Worm (Caenorhabditis elegans) whole organism, young adult: Measurements from ENCODE around the gene srg-11.

Source experiments
- B0019.2 ChIP-seq: fragments of 200-800 bp; sonication (Bioruptor generic); conservative IDR thresholded peaks from 2 replicates; pipeline ENCODE4 v1.3.6; 2022; ENCODE audit warnings: missing genetic modification reagents, missing genetic modification characterization, missing compliant biosample characterization
- B0035.1 ChIP-seq: sonication (generic microtip); optimal IDR thresholded peaks from 2 replicates; lab custom pipeline; 2016; ENCODE audit warnings: missing genetic modification characterization, mild to moderate bottlenecking, missing compliant biosample characterization, missing genotype, missing genetic modification reagents
- B0336.3 ChIP-seq: fragments of 200-800 bp; sonication (Bioruptor generic); IDR thresholded peaks from 2 replicates; pipeline ENCODE4 v1.3.6; 2022; ENCODE audit warnings: missing genetic modification characterization, missing compliant biosample characterization
- D2030.7 ChIP-seq: fragments of 200-800 bp; sonication (Bioruptor generic); IDR thresholded peaks from 2 replicates; pipeline ENCODE4 v1.3.6; 2022; ENCODE audit warnings: missing genetic modification reagents, missing genetic modification characterization, missing compliant biosample characterization
- F33H1.4 ChIP-seq: fragments of 200-800 bp; sonication (Bioruptor generic); IDR thresholded peaks from 2 replicates; pipeline ENCODE4 v1.3.6; 2022; ENCODE audit warnings: missing genetic modification reagents, missing genetic modification characterization, missing compliant biosample characterization
- F37B4.10 ChIP-seq: fragments of 200-800 bp; sonication (Bioruptor generic); IDR thresholded peaks from 2 replicates; pipeline ENCODE4 v1.3.6; 2022; ENCODE audit warnings: missing genetic modification characterization, missing compliant biosample characterization
- F39B2.1 ChIP-seq: fragments of 200-800 bp; sonication (Bioruptor generic); IDR thresholded peaks from 2 replicates; pipeline ENCODE4 v1.3.6; 2022; ENCODE audit warnings: missing genetic modification reagents, missing genetic modification characterization, missing compliant biosample characterization
- Y53F4B.3 ChIP-seq: fragments of 200-800 bp; sonication (Bioruptor generic); IDR thresholded peaks from 2 replicates; pipeline ENCODE4 v1.3.6; 2022; ENCODE audit warnings: missing genetic modification reagents, missing genetic modification characterization, missing compliant biosample characterization
- Y53G8AR.9 ChIP-seq: fragments of 200-800 bp; sonication (Bioruptor generic); conservative IDR thresholded peaks from 2 replicates; pipeline ENCODE4 v1.3.6; 2022; ENCODE audit warnings: missing genetic modification reagents, missing genetic modification characterization, missing compliant biosample characterization
- ZK185.1 ChIP-seq: sonication (generic microtip); optimal IDR thresholded peaks from 2 replicates; lab custom pipeline; 2016; ENCODE audit warnings: mild to moderate bottlenecking, missing genetic modification characterization, missing compliant biosample characterization; ENCODE audit not compliant: poor library complexity, severe bottlenecking
- ama-1 ChIP-seq, 3 experiments: fragments of 150-350 bp in 1 of 3; sonication (generic microtip) in 2 of 3; optimal IDR thresholded peaks; 2 replicates each; lab custom pipeline; 2014 to 2018; ENCODE audit warnings: missing biosample characterization in 2 of 3, missing genetic modification characterization in 2 of 3, missing genetic modification reagents in 2 of 3
- aptf-3 ChIP-seq: fragments of 200-800 bp; sonication (Bioruptor generic); IDR thresholded peaks from 2 replicates; pipeline ENCODE4 v1.3.6; 2022; ENCODE audit warnings: missing genetic modification characterization, missing compliant biosample characterization
- attf-3 ChIP-seq: fragments of 200-800 bp; sonication (Bioruptor generic); conservative IDR thresholded peaks from 2 replicates; pipeline ENCODE4 v1.3.6; 2022; ENCODE audit warnings: missing genetic modification reagents, missing genetic modification characterization, missing compliant biosample characterization
- bed-2 ChIP-seq: fragments of 200-800 bp; sonication (Bioruptor generic); IDR thresholded peaks from 2 replicates; pipeline ENCODE4 v1.3.6; 2022; ENCODE audit warnings: missing genetic modification reagents, missing genetic modification characterization, missing compliant biosample characterization
- cebp-1 ChIP-seq, 2 experiments: fragments of 200-800 bp in 1 of 2; sonication (Bioruptor generic) in 1 of 2; sonication (generic microtip) in 1 of 2; IDR thresholded peaks in 1 of 2; optimal IDR thresholded peaks in 1 of 2; 2 replicates each; pipeline versions ENCODE4 v1.3.6 to Lab custom; 2017 to 2022; ENCODE audit warnings: missing compliant biosample characterization in 2 of 2, missing genetic modification characterization in 2 of 2, mild to moderate bottlenecking in 1 of 2, missing genetic modification reagents in 1 of 2, moderate library complexity in 1 of 2
- ceh-58 ChIP-seq: fragments of 200-800 bp; sonication (Bioruptor generic); IDR thresholded peaks from 2 replicates; pipeline ENCODE4 v1.3.6; 2022; ENCODE audit warnings: missing genetic modification characterization, missing compliant biosample characterization
- dox-1 ChIP-seq: fragments of 200-800 bp; sonication (Bioruptor generic); IDR thresholded peaks from 2 replicates; pipeline ENCODE4 v1.3.6; 2022; ENCODE audit warnings: missing genetic modification reagents, missing genetic modification characterization, missing compliant biosample characterization
- dpl-1 ChIP-seq: fragments of 150-350 bp; optimal IDR thresholded peaks from 2 replicates; lab custom pipeline; 2014; ENCODE audit warnings: missing biosample characterization, missing genetic modification reagents, missing genetic modification characterization
- efl-1 ChIP-seq: fragments of 150-350 bp; optimal IDR thresholded peaks from 2 replicates; lab custom pipeline; 2014; ENCODE audit warnings: missing biosample characterization, missing genetic modification reagents, missing genetic modification characterization
- egrh-3 ChIP-seq: fragments of 200-800 bp; sonication (Bioruptor generic); IDR thresholded peaks from 2 replicates; pipeline ENCODE4 v1.3.6; 2022; ENCODE audit warnings: missing genetic modification reagents, missing genetic modification characterization, missing compliant biosample characterization
- him-1 ChIP-seq: sonication (generic microtip); optimal IDR thresholded peaks from 2 replicates; lab custom pipeline; 2016; ENCODE audit warnings: missing genotype, missing genetic modification reagents, missing genetic modification characterization, missing compliant biosample characterization
- hlh-12 ChIP-seq: sonication (generic microtip); optimal IDR thresholded peaks from 2 replicates; lab custom pipeline; 2016; ENCODE audit warnings: missing genetic modification characterization, missing compliant biosample characterization
- hmg-1.2 ChIP-seq: fragments of 200-800 bp; sonication (Bioruptor generic); IDR thresholded peaks from 2 replicates; pipeline ENCODE4 v1.3.6; 2022; ENCODE audit warnings: missing genetic modification reagents, missing genetic modification characterization, missing compliant biosample characterization
- hsf-1 ChIP-seq: fragments of 200-800 bp; sonication (Bioruptor generic); IDR thresholded peaks from 2 replicates; pipeline ENCODE4 v1.3.6; 2022; ENCODE audit warnings: missing genetic modification reagents, missing genetic modification characterization, missing compliant biosample characterization
- lin-26 ChIP-seq: fragments of 200-800 bp; sonication (Bioruptor generic); IDR thresholded peaks from 2 replicates; pipeline ENCODE4 v1.3.6; 2022; ENCODE audit warnings: missing genetic modification reagents, missing genetic modification characterization, missing compliant biosample characterization
- lin-35 ChIP-seq, 3 experiments: fragments of 150-350 bp in 2 of 3; sonication (generic microtip) in 1 of 3; optimal IDR thresholded peaks; 2 replicates each; lab custom pipeline; 2014 to 2018; ENCODE audit warnings: missing biosample characterization in 3 of 3, missing genetic modification characterization in 3 of 3, missing genetic modification reagents in 3 of 3
- lin-54 ChIP-seq: fragments of 200-800 bp; sonication (Bioruptor generic); optimal IDR thresholded peaks from 2 replicates; lab custom pipeline; 2018; ENCODE audit warnings: mild to moderate bottlenecking, missing genetic modification characterization, missing compliant biosample characterization
- lir-1 ChIP-seq: fragments of 200-800 bp; sonication (Bioruptor generic); conservative IDR thresholded peaks from 2 replicates; pipeline ENCODE4 v1.3.6; 2022; ENCODE audit warnings: missing genetic modification reagents, missing genetic modification characterization, missing compliant biosample characterization
- lsl-1 ChIP-seq: fragments of 200-800 bp; sonication (Bioruptor generic); optimal IDR thresholded peaks from 2 replicates; lab custom pipeline; 2018; ENCODE audit warnings: mild to moderate bottlenecking, missing genetic modification characterization, moderate library complexity, missing compliant biosample characterization
- madf-6 ChIP-seq: fragments of 200-800 bp; sonication (Bioruptor generic); IDR thresholded peaks from 2 replicates; pipeline ENCODE4 v1.3.6; 2022; ENCODE audit warnings: missing genetic modification reagents, missing genetic modification characterization, missing compliant biosample characterization
- mcd-1 ChIP-seq: fragments of 200-800 bp; sonication (Bioruptor generic); IDR thresholded peaks from 2 replicates; pipeline ENCODE4 v1.3.6; 2022; ENCODE audit warnings: missing genetic modification reagents, missing genetic modification characterization, missing compliant biosample characterization
- mes-4 ChIP-seq: sonication (generic microtip); optimal IDR thresholded peaks from 2 replicates; lab custom pipeline; 2016; ENCODE audit warnings: missing genotype, missing genetic modification characterization, missing compliant biosample characterization
- nhr-179 ChIP-seq: sonication (generic microtip); optimal IDR thresholded peaks from 2 replicates; lab custom pipeline; 2016; ENCODE audit warnings: mild to moderate bottlenecking, missing genetic modification characterization, missing compliant biosample characterization
- nhr-90 ChIP-seq: sonication (generic microtip); optimal IDR thresholded peaks from 2 replicates; lab custom pipeline; 2016; ENCODE audit warnings: missing genotype, mild to moderate bottlenecking, missing genetic modification characterization, missing compliant biosample characterization
- pbrm-1 ChIP-seq: fragments of 200-800 bp; sonication (Bioruptor generic); IDR thresholded peaks from 2 replicates; pipeline ENCODE4 v1.3.6; 2022; ENCODE audit warnings: missing genetic modification reagents, missing genetic modification characterization, missing compliant biosample characterization
- rcor-1 ChIP-seq: fragments of 200-800 bp; sonication (Bioruptor generic); IDR thresholded peaks from 2 replicates; pipeline ENCODE4 v1.3.6; 2022; ENCODE audit warnings: missing genetic modification reagents, missing genetic modification characterization, missing compliant biosample characterization
- rpc-1 ChIP-seq, 2 experiments: fragments of 150-350 bp in 1 of 2; sonication (generic microtip) in 1 of 2; optimal IDR thresholded peaks; 2 replicates each; lab custom pipeline; 2014 to 2018; ENCODE audit warnings: missing biosample characterization in 1 of 2, missing genetic modification characterization in 1 of 2, missing genetic modification reagents in 1 of 2, missing genotype in 1 of 2
- sea-2 ChIP-seq: fragments of 200-800 bp; sonication (Bioruptor generic); IDR thresholded peaks from 2 replicates; pipeline ENCODE4 v1.3.6; 2022; ENCODE audit warnings: missing genetic modification characterization, missing compliant biosample characterization
- snpc-3.4 ChIP-seq: sonication (generic microtip); optimal IDR thresholded peaks from 2 replicates; lab custom pipeline; 2017; ENCODE audit warnings: missing genetic modification characterization, mild to moderate bottlenecking, missing compliant biosample characterization, antibody characterized with exemption, moderate library complexity, missing genotype, missing genetic modification reagents
- snpc-4 ChIP-seq, 5 experiments: fragments of 150-350 bp in 1 of 5; sonication (generic microtip) in 4 of 5; optimal IDR thresholded peaks; 2 replicates each; lab custom pipeline; 2014 to 2018; ENCODE audit warnings: missing genetic modification characterization in 5 of 5, missing biosample characterization in 3 of 5, antibody characterized with exemption in 2 of 5, mild to moderate bottlenecking in 2 of 5, missing compliant biosample characterization in 2 of 5, missing genotype in 2 of 5, moderate library complexity in 2 of 5, missing genetic modification reagents in 1 of 5
- somi-1 ChIP-seq: fragments of 200-800 bp; sonication (Bioruptor generic); optimal IDR thresholded peaks from 2 replicates; lab custom pipeline; 2018; ENCODE audit warnings: mild to moderate bottlenecking, missing genetic modification characterization, missing compliant biosample characterization
- tbx-9 ChIP-seq: sonication (generic microtip); optimal IDR thresholded peaks from 2 replicates; lab custom pipeline; 2016; ENCODE audit warnings: borderline replicate concordance, missing genetic modification characterization, inconsistent platforms, missing compliant biosample characterization
- ztf-18 ChIP-seq: sonication (generic microtip); optimal IDR thresholded peaks from 2 replicates; lab custom pipeline; 2016; ENCODE audit warnings: missing genotype, mild to moderate bottlenecking, missing genetic modification characterization, missing compliant biosample characterization
- ztf-22 ChIP-seq: fragments of 200-800 bp; sonication (Bioruptor generic); optimal IDR thresholded peaks from 2 replicates; lab custom pipeline; 2018; ENCODE audit warnings: mild to moderate bottlenecking, missing genetic modification characterization, moderate library complexity, missing compliant biosample characterization
- ztf-3 ChIP-seq: fragments of 200-800 bp; sonication (Bioruptor generic); optimal IDR thresholded peaks from 2 replicates; lab custom pipeline; 2018; ENCODE audit warnings: mild to moderate bottlenecking, missing genetic modification characterization, missing compliant biosample characterization

The srg-11 gene

ce11 chrIII:4720620-4721227 is 40.9 kb downstream of the srg-11 start, which contains the start of gene emb-5 (continued):
- TF ChIP-seq him-1 (tag; lab: Kevin White, UChicago), result no peak
- peak; percentile 90 for TF ChIP-seq lin-54 (GFP tag; lab: Kevin White, UChicago)
- TF ChIP-seq D2030.7 (GFP tag; lab: Robert Waterston, UW), result 0 out of 2 replicates have a peak, but pooled peaks have one; percentile 12
- peak; percentile 58 for TF ChIP-seq efl-1 (GFP tag; lab: Kevin White, UChicago)
- TF ChIP-seq egrh-3 (GFP tag; lab: Robert Waterston, UW), result no peak
- no peak for TF ChIP-seq ZK185.1 (tag; lab: Kevin White, UChicago)
- no peak for TF ChIP-seq snpc-4 (GFP tag; optimal IDR thresholded peaks at IDR 0.05; lab: Kevin White, UChicago)
- TF ChIP-seq snpc-4 (tag; optimal IDR thresholded peaks at IDR 0.05; lab: Kevin White, UChicago), result no peak
- no peak for TF ChIP-seq lin-26 (GFP tag; lab: Robert Waterston, UW)
- no peak for TF ChIP-seq nhr-179 (tag; lab: Kevin White, UChicago)
- no peak for TF ChIP-seq cebp-1 (GFP tag; IDR thresholded peaks at IDR 0.05; lab: Robert Waterston, UW)
- TF ChIP-seq cebp-1 (tag; optimal IDR thresholded peaks at IDR 0.05; lab: Kevin White, UChicago), result no peak
- TF ChIP-seq madf-6 (GFP tag; lab: Robert Waterston, UW), result peak; percentile 43; the same call in 1 of the 2 replicates
- TF ChIP-seq F33H1.4 (GFP tag; lab: Robert Waterston, UW), result 0 out of 2 replicates have a peak, but pooled peaks have one; percentile 41
- TF ChIP-seq nhr-90 (tag; lab: Kevin White, UChicago), result no peak
- TF ChIP-seq dox-1 (GFP tag; lab: Robert Waterston, UW), result peak; percentile 72
- peak; percentile 44 for TF ChIP-seq lsl-1
- TF ChIP-seq hlh-12 (tag; lab: Kevin White, UChicago), result no peak
- TF ChIP-seq lir-1 (GFP tag; lab: Robert Waterston, UW), result no peak
- peak; percentile 34 for TF ChIP-seq ztf-18 (tag; lab: Kevin White, UChicago)
- TF ChIP-seq hsf-1 (GFP tag; lab: Robert Waterston, UW), result no peak
- TF ChIP-seq B0035.1 (tag; lab: Kevin White, UChicago), result no peak
- no peak for TF ChIP-seq Y53G8AR.9 (GFP tag; lab: Robert Waterston, UW)
- TF ChIP-seq rcor-1 (GFP tag; lab: Robert Waterston, UW), result no peak
- peak; percentile 18 for TF ChIP-seq snpc-3.4 (tag; lab: Kevin White, UChicago)
- TF ChIP-seq rpc-1 (optimal IDR thresholded peaks at IDR 0.05; lab: Kevin White, UChicago), result no peak
- TF ChIP-seq rpc-1 (tag; optimal IDR thresholded peaks at IDR 0.05; lab: Kevin White, UChicago), result no peak
- no peak for TF ChIP-seq F39B2.1 (GFP tag; lab: Robert Waterston, UW)
- peak in 2 of 3 experiments; percentile 42 to 72 for TF ChIP-seq lin-35 (GFP tag; optimal IDR thresholded peaks at IDR 0.05; lab: Kevin White, UChicago)
- no peak for TF ChIP-seq sea-2
- no peak for TF ChIP-seq attf-3 (GFP tag; lab: Robert Waterston, UW)
- TF ChIP-seq dpl-1 (GFP tag; lab: Kevin White, UChicago), result peak; percentile 63

- TF ChIP-seq B0336.3 (GFP tag; lab: Robert Waterston, UW) (no peak), ceh-58 (GFP tag; lab: Robert Waterston, UW) (no peak), tbx-9 (tag; lab: Kevin White, UChicago) (no peak), mcd-1 (GFP tag; lab: Robert Waterston, UW) (peak; percentile 57), lin-35 (GFP tag; optimal IDR thresholded peaks at IDR 0.05; lab: Kevin White, UChicago) (peak in 1 of 3 experiments; percentile 78), aptf-3 (no peak), mes-4 (tag; lab: Kevin White, UChicago) (no peak), cebp-1 (GFP tag; IDR thresholded peaks at IDR 0.05; lab: Robert Waterston, UW) (no peak), cebp-1 (tag; optimal IDR thresholded peaks at IDR 0.05; lab: Kevin White, UChicago) (peak; percentile 59), ztf-3 (GFP tag; lab: Kevin White, UChicago) (no peak), F37B4.10 (GFP tag; lab: Robert Waterston, UW) (no peak), hmg-1.2 (GFP tag; lab: Robert Waterston, UW) (peak; percentile 85), pbrm-1 (GFP tag; lab: Robert Waterston, UW) (no peak), Y53F4B.3 (GFP tag; lab: Robert Waterston, UW) (no peak), somi-1 (GFP tag; lab: Kevin White, UChicago) (no peak), ztf-22 (GFP tag; lab: Kevin White, UChicago) (no peak), bed-2 (GFP tag; lab: Robert Waterston, UW) (no peak), B0019.2 (no peak), ama-1 (optimal IDR thresholded peaks at IDR 0.05; lab: Kevin White, UChicago) (no peak), ama-1 (GFP tag; optimal IDR thresholded peaks at IDR 0.05; lab: Kevin White, UChicago) (no peak)
Measured at ce11 chrIII:4721750-4722149, 41.9 kb downstream of the srg-11 start, which contains the start of gene acy-1. Gene acy-1, plus strand, starts transcription at chrIII:4722095.
